Fruit fly (Drosophila melanogaster) whole organism, prepupa: ENCODE results near the gene pyd.
A peak's percentile ranks its signal among the peaks of the same experiment; 100 is the strongest.

Source experiments
- Blimp-1 ChIP-seq: fragments of 200-800 bp; sonication (Bioruptor generic); optimal IDR thresholded peaks from 3 replicates; lab custom pipeline; 2017; ENCODE audit warnings: missing biosample characterization, missing genetic modification characterization, mild to moderate bottlenecking, moderate library complexity, missing genetic modification reagents
- CG10631 ChIP-seq: fragments of 200-800 bp; sonication (Bioruptor generic); optimal IDR thresholded peaks from 2 replicates; lab custom pipeline; 2016; ENCODE audit warnings: missing biosample characterization, missing genetic modification characterization
- CG11294 ChIP-seq: fragments of 200-800 bp; sonication (Bioruptor generic); IDR thresholded peaks from 2 replicates; pipeline ENCODE4 v1.3.6; 2022; ENCODE audit warnings: missing biosample characterization, missing genetic modification characterization
- CG11762 ChIP-seq: fragments of 200-800 bp; sonication (Bioruptor generic); optimal IDR thresholded peaks from 3 replicates; lab custom pipeline; 2016; ENCODE audit warnings: missing biosample characterization, missing genetic modification characterization; ENCODE audit not compliant: insufficient read depth
- CG11902 ChIP-seq: fragments of 200-800 bp; sonication (Bioruptor generic); optimal IDR thresholded peaks from 3 replicates; lab custom pipeline; 2016; ENCODE audit warnings: missing biosample characterization, missing genetic modification characterization
- CG15336 ChIP-seq: fragments of 200-800 bp; sonication (Bioruptor generic); IDR thresholded peaks from 2 replicates; pipeline ENCODE4 v1.3.6; 2022; ENCODE audit warnings: missing biosample characterization, missing genetic modification characterization
- CG1621 ChIP-seq: fragments of 200-800 bp; sonication (Bioruptor generic); optimal IDR thresholded peaks from 3 replicates; lab custom pipeline; 2018; ENCODE audit warnings: missing biosample characterization, mild to moderate bottlenecking, missing genetic modification characterization
- CG3032 ChIP-seq: fragments of 200-800 bp; optimal IDR thresholded peaks from 2 replicates; lab custom pipeline; 2019; ENCODE audit warnings: missing biosample characterization, mild to moderate bottlenecking, missing genetic modification characterization, moderate library complexity
- CG31627 ChIP-seq: fragments of 200-800 bp; sonication (Bioruptor generic); optimal IDR thresholded peaks from 3 replicates; lab custom pipeline; 2016; ENCODE audit warnings: missing biosample characterization, missing genetic modification characterization
- CG32006 ChIP-seq: fragments of 200-800 bp; sonication (Bioruptor generic); optimal IDR thresholded peaks from 3 replicates; lab custom pipeline; 2017; ENCODE audit warnings: missing biosample characterization, mild to moderate bottlenecking, missing genetic modification characterization
- CG3919 ChIP-seq: fragments of 200-800 bp; sonication (Bioruptor generic); optimal IDR thresholded peaks from 3 replicates; lab custom pipeline; 2016; ENCODE audit warnings: missing biosample characterization, missing genetic modification characterization
- CG6163 ChIP-seq: fragments of 200-800 bp; sonication (Bioruptor generic); IDR thresholded peaks from 3 replicates; pipeline ENCODE4 v1.3.6; 2022; ENCODE audit warnings: missing biosample characterization, missing genetic modification characterization
- CG6276 ChIP-seq: fragments of 200-800 bp; sonication (Bioruptor generic); optimal IDR thresholded peaks from 2 replicates; lab custom pipeline; 2017; ENCODE audit warnings: missing biosample characterization, mild to moderate bottlenecking, missing genetic modification characterization
- CG6854 ChIP-seq: fragments of 200-800 bp; sonication (Bioruptor generic); optimal IDR thresholded peaks from 2 replicates; lab custom pipeline; 2017; ENCODE audit warnings: missing biosample characterization, mild to moderate bottlenecking, missing genetic modification characterization
- CG7368 ChIP-seq: fragments of 200-800 bp; sonication (Bioruptor generic); optimal IDR thresholded peaks from 3 replicates; lab custom pipeline; 2016; ENCODE audit warnings: missing biosample characterization, missing genetic modification characterization
- CG8119 ChIP-seq: fragments of 200-800 bp; sonication (Bioruptor generic); IDR thresholded peaks from 3 replicates; pipeline ENCODE4 v1.3.6; 2022; ENCODE audit warnings: missing biosample characterization, missing genetic modification characterization
- CG9139 ChIP-seq: fragments of 200-800 bp; sonication (Bioruptor generic); optimal IDR thresholded peaks from 3 replicates; lab custom pipeline; 2017; ENCODE audit warnings: missing biosample characterization, mild to moderate bottlenecking, missing genetic modification characterization
- Eip75B ChIP-seq: fragments of 200-800 bp; sonication (Bioruptor generic); optimal IDR thresholded peaks from 3 replicates; lab custom pipeline; 2016; ENCODE audit warnings: missing biosample characterization, missing genetic modification characterization
- Eip78C ChIP-seq: fragments of 200-800 bp; sonication (Bioruptor generic); peaks from one replicate; lab custom pipeline; 2016; ENCODE audit warnings: missing biosample characterization, missing genetic modification characterization
- Ets21C ChIP-seq: fragments of 200-800 bp; sonication (Bioruptor generic); optimal IDR thresholded peaks from 3 replicates; lab custom pipeline; 2016; ENCODE audit warnings: missing biosample characterization, missing genetic modification characterization
- Ets96B ChIP-seq: fragments of 200-800 bp; optimal IDR thresholded peaks from 2 replicates; lab custom pipeline; 2019; ENCODE audit warnings: missing biosample characterization, mild to moderate bottlenecking, missing genetic modification characterization, moderate library complexity
- Gug ChIP-seq: fragments of 200-800 bp; sonication (Bioruptor generic); IDR thresholded peaks from 2 replicates; pipeline ENCODE4 v1.3.6; 2022; ENCODE audit warnings: missing biosample characterization, missing genetic modification characterization
- Lpt ChIP-seq: fragments of 200-800 bp; sonication (Bioruptor generic); optimal IDR thresholded peaks from 3 replicates; lab custom pipeline; 2016; ENCODE audit warnings: missing biosample characterization, missing genetic modification characterization
- OdsH ChIP-seq: fragments of 200-800 bp; sonication (Bioruptor generic); optimal IDR thresholded peaks from 3 replicates; lab custom pipeline; 2016; ENCODE audit warnings: missing biosample characterization, missing genetic modification characterization
- Sox102F ChIP-seq: fragments of 200-800 bp; sonication (Bioruptor generic); optimal IDR thresholded peaks from 2 replicates; lab custom pipeline; 2016; ENCODE audit warnings: missing biosample characterization, mild to moderate bottlenecking, missing genetic modification characterization
- Sox15 ChIP-seq: fragments of 200-800 bp; sonication (Bioruptor generic); optimal IDR thresholded peaks from 3 replicates; lab custom pipeline; 2016; ENCODE audit warnings: missing biosample characterization, missing genetic modification characterization
- achi ChIP-seq: fragments of 200-800 bp; sonication (Bioruptor generic); optimal IDR thresholded peaks from 3 replicates; lab custom pipeline; 2016; ENCODE audit warnings: missing biosample characterization, missing genetic modification characterization
- acj6 ChIP-seq: fragments of 200-800 bp; sonication (Bioruptor generic); optimal IDR thresholded peaks from 3 replicates; lab custom pipeline; 2016; ENCODE audit warnings: missing biosample characterization, missing genetic modification characterization
- dac ChIP-seq: fragments of 200-800 bp; sonication (Bioruptor generic); optimal IDR thresholded peaks from 2 replicates; lab custom pipeline; 2017; ENCODE audit warnings: missing biosample characterization, mild to moderate bottlenecking, missing genetic modification characterization
- dsx ChIP-seq: fragments of 200-800 bp; optimal IDR thresholded peaks from 3 replicates; lab custom pipeline; 2019; ENCODE audit warnings: missing biosample characterization, mild to moderate bottlenecking, missing genetic modification characterization, moderate library complexity; ENCODE audit not compliant: poor library complexity, severe bottlenecking
- eg ChIP-seq: fragments of 200-800 bp; sonication (Bioruptor generic); IDR thresholded peaks from 3 replicates; pipeline ENCODE4 v1.3.6; 2022; ENCODE audit warnings: missing biosample characterization, missing genetic modification characterization
- fd85E ChIP-seq: fragments of 200-800 bp; sonication (Bioruptor generic); optimal IDR thresholded peaks from 3 replicates; lab custom pipeline; 2016; ENCODE audit warnings: missing biosample characterization, missing genetic modification characterization
- fkh ChIP-seq: fragments of 200-800 bp; sonication (Bioruptor generic); optimal IDR thresholded peaks from 3 replicates; lab custom pipeline; 2017; ENCODE audit warnings: missing biosample characterization, mild to moderate bottlenecking, missing genetic modification characterization, moderate library complexity
- lz ChIP-seq: fragments of 200-800 bp; sonication (Bioruptor generic); optimal IDR thresholded peaks from 3 replicates; lab custom pipeline; 2016; ENCODE audit warnings: missing biosample characterization, missing genetic modification characterization
- salr ChIP-seq, 2 experiments: fragments of 200-800 bp; sonication (Bioruptor generic); optimal IDR thresholded peaks; 3 replicates each; lab custom pipeline; 2016 to 2018; ENCODE audit warnings: missing biosample characterization in 2 of 2, missing genetic modification characterization in 2 of 2, mild to moderate bottlenecking in 1 of 2
- spab ChIP-seq: fragments of 200-800 bp; sonication (Bioruptor generic); optimal IDR thresholded peaks from 2 replicates; lab custom pipeline; 2017; ENCODE audit warnings: missing biosample characterization, mild to moderate bottlenecking, missing genetic modification characterization, missing genetic modification reagents
- ss ChIP-seq, 2 experiments: fragments of 200-800 bp; sonication (Bioruptor generic); optimal IDR thresholded peaks; 2 replicates in 1 of 2; 3 replicates in 1 of 2; lab custom pipeline; 2017 to 2018; ENCODE audit warnings: mild to moderate bottlenecking in 2 of 2, missing biosample characterization in 2 of 2, missing genetic modification characterization in 2 of 2, moderate library complexity in 1 of 2
- svp ChIP-seq: fragments of 200-800 bp; sonication (Bioruptor generic); peaks from one replicate; lab custom pipeline; 2016; ENCODE audit warnings: missing biosample characterization, missing genetic modification characterization
- topi ChIP-seq: fragments of 200-800 bp; sonication (Bioruptor generic); optimal IDR thresholded peaks from 3 replicates; lab custom pipeline; 2016; ENCODE audit warnings: missing biosample characterization, missing genetic modification characterization

Gene pyd

DNA sequence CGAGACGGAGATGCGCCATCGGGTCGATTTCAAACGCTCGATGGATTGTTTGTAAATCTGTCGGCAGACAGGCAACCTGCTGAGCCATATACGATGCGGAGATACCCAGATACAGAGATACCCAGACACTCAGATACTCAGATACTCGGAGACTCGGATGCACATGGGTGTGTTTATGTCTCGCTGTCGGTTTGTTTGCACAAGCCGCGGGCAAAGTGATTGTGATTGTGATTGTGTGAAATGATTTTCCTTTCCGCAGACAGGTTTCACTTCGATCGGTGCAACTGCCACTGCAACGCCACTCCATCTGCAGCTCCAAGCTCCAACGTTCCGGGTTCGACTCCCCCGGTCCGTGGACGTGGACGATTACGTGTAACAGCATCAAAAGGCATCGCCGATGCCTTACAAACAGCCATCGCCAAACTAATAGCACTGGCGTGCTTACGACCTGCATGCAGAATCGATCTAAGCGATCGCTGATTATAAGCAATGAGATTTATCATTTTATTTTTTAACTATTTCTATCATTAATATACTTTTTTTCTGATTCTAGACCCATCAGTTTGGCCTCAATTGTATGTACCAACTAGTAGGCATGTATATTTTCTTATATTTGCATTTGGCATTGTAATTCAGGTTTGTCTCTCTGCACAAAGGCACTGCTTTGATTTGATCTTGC is 142.8 kb downstream of the pyd start (continued):
- peak; percentile 28 for TF ChIP-seq Blimp-1
- TF ChIP-seq Sox15 (GFP tag; lab: Kevin White, UChicago): peak; percentile 51
- peak; percentile 31 to 43 for TF ChIP-seq ss (GFP tag; optimal IDR thresholded peaks at IDR 0.05; lab: Kevin White, UChicago)
- TF ChIP-seq CG6276: peak; percentile 86
- no peak for TF ChIP-seq fkh (GFP tag; lab: Kevin White, UChicago)
- TF ChIP-seq acj6 (GFP tag; lab: Kevin White, UChicago): peak; percentile 82
- peak; percentile 97 for TF ChIP-seq eg (GFP tag; lab: Robert Waterston, UW)
- TF ChIP-seq Gug (GFP tag; lab: Robert Waterston, UW): peak; percentile 84
- TF ChIP-seq CG7368 (GFP tag; lab: Kevin White, UChicago): peak; percentile 65
- peak; percentile 72 for TF ChIP-seq CG3032 (tag; lab: Kevin White, UChicago)
- peak; percentile 92 for TF ChIP-seq CG6163 (GFP tag; lab: Robert Waterston, UW)
- peak; percentile 36 for TF ChIP-seq CG31627
- peak; percentile 81 for TF ChIP-seq CG10631 (GFP tag; lab: Kevin White, UChicago)
- TF ChIP-seq Ets21C: peak; percentile 31
- peak; percentile 55 to 61 for TF ChIP-seq salr (GFP tag; optimal IDR thresholded peaks at IDR 0.05; lab: Kevin White, UChicago)
- peak; percentile 84 for TF ChIP-seq CG11294
- TF ChIP-seq spab (GFP tag; lab: Kevin White, UChicago): peak; percentile 66
- peak; percentile 60 for TF ChIP-seq lz (GFP tag; lab: Kevin White, UChicago)

DNA sequence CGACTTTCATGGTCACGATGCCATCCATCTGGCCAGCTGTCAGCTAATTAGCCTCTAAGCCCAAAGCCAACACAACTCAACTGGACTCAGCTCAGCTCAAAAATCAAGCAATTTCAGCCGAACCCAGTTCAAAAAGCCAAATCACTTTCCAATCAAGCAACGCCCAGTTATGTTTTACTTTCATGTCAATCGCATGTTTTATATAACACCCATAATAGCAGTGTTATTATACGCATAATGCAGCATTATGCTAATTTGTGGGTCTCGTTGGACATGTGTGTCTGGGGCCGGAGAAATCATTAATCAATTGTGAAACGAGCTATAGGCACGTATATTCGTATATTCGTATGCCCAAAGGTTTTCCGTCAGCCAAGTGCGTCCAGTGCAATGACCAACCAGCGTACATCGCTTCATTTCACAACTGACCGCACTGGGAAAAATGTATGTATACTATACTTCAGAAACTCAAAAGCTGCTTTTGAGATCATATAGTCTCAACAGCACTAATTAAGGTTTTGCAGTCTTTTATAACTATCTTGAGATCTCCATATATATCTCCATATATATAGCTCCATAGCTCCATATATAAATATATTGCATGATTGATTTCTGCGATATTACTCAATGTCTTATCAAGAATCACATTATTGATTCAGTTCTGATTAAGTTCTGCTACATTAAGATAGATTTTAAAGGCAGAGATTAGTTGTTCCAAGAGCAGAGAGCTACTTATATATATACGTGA is 144.0 kb downstream of the pyd start:
- no peak for TF ChIP-seq Sox15 (GFP tag; lab: Kevin White, UChicago)
- no peak for TF ChIP-seq Gug (GFP tag; lab: Robert Waterston, UW)
- TF ChIP-seq achi: no peak
- TF ChIP-seq dac (GFP tag; lab: Kevin White, UChicago): no peak
- peak; percentile 37 for TF ChIP-seq spab (GFP tag; lab: Kevin White, UChicago)
- peak; percentile 96 for TF ChIP-seq Eip78C (GFP tag; lab: Kevin White, UChicago)
- peak; percentile 28 for TF ChIP-seq CG6854 (GFP tag; lab: Kevin White, UChicago)
- no peak for TF ChIP-seq CG11294
- no peak for TF ChIP-seq CG32006 (GFP tag; lab: Kevin White, UChicago)
- TF ChIP-seq Sox102F: no peak
- TF ChIP-seq ss (GFP tag; optimal IDR thresholded peaks at IDR 0.05; lab: Kevin White, UChicago): peak in 1 of 2 experiments; percentile 36
- TF ChIP-seq Lpt (GFP tag; lab: Kevin White, UChicago): peak; percentile 19
- no peak for TF ChIP-seq eg (GFP tag; lab: Robert Waterston, UW)
- peak; percentile 10 for TF ChIP-seq CG9139 (GFP tag; lab: Kevin White, UChicago)
- TF ChIP-seq svp (GFP tag; lab: Kevin White, UChicago): peak; percentile 69
- TF ChIP-seq topi: peak; percentile 64
- peak; percentile 64 for TF ChIP-seq dsx (GFP tag; lab: Kevin White, UChicago)
- TF ChIP-seq, all 60 proteins: peak for 9

DNA sequence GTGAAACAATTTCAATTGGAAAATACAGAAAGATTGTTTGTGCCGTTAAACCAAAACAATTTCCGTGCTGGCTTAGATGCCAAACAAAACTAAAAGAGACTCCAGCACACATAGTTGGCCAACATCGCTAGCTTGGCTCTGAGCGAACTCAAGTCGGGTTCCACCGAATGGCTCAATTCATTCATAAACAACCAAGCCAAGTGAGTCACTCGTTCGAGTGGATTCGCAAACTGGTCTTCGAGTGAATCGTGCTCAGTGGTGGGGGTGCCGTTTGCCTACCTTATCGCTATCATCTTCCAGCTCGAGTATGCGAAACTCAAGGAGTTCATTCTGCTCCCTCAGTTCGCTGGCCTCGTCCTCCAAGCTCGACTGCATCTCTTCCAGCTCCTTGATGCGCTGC is 146.2 kb downstream of the pyd start:
- TF ChIP-seq CG6163 (GFP tag; lab: Robert Waterston, UW) (0 out of 3 replicates have a peak, but pooled peaks have one; percentile 18), Eip75B (GFP tag; lab: Kevin White, UChicago) (no peak)

DNA sequence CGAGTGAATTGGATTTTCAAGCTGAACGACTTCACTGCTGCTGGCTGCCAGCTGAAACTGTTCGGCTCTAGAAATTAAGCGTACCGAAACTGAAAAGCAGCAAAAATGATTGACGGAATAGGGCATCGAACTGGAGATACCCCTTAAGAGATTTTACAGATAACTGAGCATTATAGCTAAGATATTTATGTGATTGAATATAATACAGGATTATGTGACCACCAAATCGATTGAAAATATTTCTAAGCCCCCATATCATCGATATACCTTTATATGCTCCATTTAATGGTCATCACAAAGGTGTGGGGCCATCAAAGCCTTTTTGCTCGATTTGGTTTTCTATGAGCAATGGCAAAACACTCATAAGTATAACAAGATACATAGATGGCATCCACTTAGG is 146.9 kb downstream of the pyd start:
- TF ChIP-seq fd85E: no peak
- TF ChIP-seq OdsH (GFP tag; lab: Kevin White, UChicago): no peak
- TF ChIP-seq fkh (GFP tag; lab: Kevin White, UChicago): no peak
- TF ChIP-seq CG11902 (GFP tag; lab: Kevin White, UChicago): no peak
- no peak for TF ChIP-seq Ets96B
- no peak for TF ChIP-seq acj6 (GFP tag; lab: Kevin White, UChicago)
- TF ChIP-seq achi: no peak
- TF ChIP-seq CG6276: no peak
- peak; percentile 39 for TF ChIP-seq svp (GFP tag; lab: Kevin White, UChicago)
- no peak; the same call in 1 of the 2 replicates for TF ChIP-seq Gug (GFP tag; lab: Robert Waterston, UW)
- no peak for TF ChIP-seq CG11762 (GFP tag; lab: Kevin White, UChicago)
- TF ChIP-seq Eip75B (GFP tag; lab: Kevin White, UChicago): no peak
- peak; percentile 75 for TF ChIP-seq CG15336
- TF ChIP-seq Ets21C: no peak
- no peak for TF ChIP-seq CG32006 (GFP tag; lab: Kevin White, UChicago)
- no peak for TF ChIP-seq lz (GFP tag; lab: Kevin White, UChicago)
- no peak for TF ChIP-seq CG1621 (tag; lab: Kevin White, UChicago)
- 0 out of 2 replicates have a peak, but pooled peaks have one; percentile 25 for TF ChIP-seq CG11294
- no peak for TF ChIP-seq CG3919 (GFP tag; lab: Kevin White, UChicago)
- no peak for TF ChIP-seq Eip78C (GFP tag; lab: Kevin White, UChicago)
- TF ChIP-seq topi: no peak
- TF ChIP-seq eg (GFP tag; lab: Robert Waterston, UW): peak; percentile 82
- TF ChIP-seq CG6163 (GFP tag; lab: Robert Waterston, UW): peak; percentile 58; the same call in 2 of the 3 replicates
- no peak for TF ChIP-seq CG3032 (tag; lab: Kevin White, UChicago)
- peak; percentile 67 for TF ChIP-seq CG8119 (GFP tag; lab: Robert Waterston, UW)
- TF ChIP-seq ss (GFP tag; optimal IDR thresholded peaks at IDR 0.05; lab: Kevin White, UChicago): no peak
- TF ChIP-seq Sox15 (GFP tag; lab: Kevin White, UChicago): no peak
